Fruit fly (Drosophila melanogaster) whole organism, prepupa: ENCODE measurements around the gene Cyp4d21.

ENCODE experiments used
- Blimp-1 ChIP-seq: fragments of 200-800 bp; sonication (Bioruptor generic); optimal IDR thresholded peaks from 3 replicates; lab custom pipeline; 2017; ENCODE audit warnings: missing biosample characterization, missing genetic modification characterization, mild to moderate bottlenecking, moderate library complexity, missing genetic modification reagents
- CG10631 ChIP-seq: fragments of 200-800 bp; sonication (Bioruptor generic); optimal IDR thresholded peaks from 2 replicates; lab custom pipeline; 2016; ENCODE audit warnings: missing biosample characterization, missing genetic modification characterization
- CG10669 ChIP-seq: fragments of 200-800 bp; sonication (Bioruptor generic); optimal IDR thresholded peaks from 3 replicates; lab custom pipeline; 2018; ENCODE audit warnings: missing biosample characterization, mild to moderate bottlenecking, missing genetic modification characterization, moderate library complexity
- CG11294 ChIP-seq: fragments of 200-800 bp; sonication (Bioruptor generic); IDR thresholded peaks from 2 replicates; pipeline ENCODE4 v1.3.6; 2022; ENCODE audit warnings: missing biosample characterization, missing genetic modification characterization
- CG11762 ChIP-seq: fragments of 200-800 bp; sonication (Bioruptor generic); optimal IDR thresholded peaks from 3 replicates; lab custom pipeline; 2016; ENCODE audit warnings: missing biosample characterization, missing genetic modification characterization; ENCODE audit not compliant: insufficient read depth
- CG11902 ChIP-seq: fragments of 200-800 bp; sonication (Bioruptor generic); optimal IDR thresholded peaks from 3 replicates; lab custom pipeline; 2016; ENCODE audit warnings: missing biosample characterization, missing genetic modification characterization
- CG15336 ChIP-seq: fragments of 200-800 bp; sonication (Bioruptor generic); IDR thresholded peaks from 2 replicates; pipeline ENCODE4 v1.3.6; 2022; ENCODE audit warnings: missing biosample characterization, missing genetic modification characterization
- CG1621 ChIP-seq: fragments of 200-800 bp; sonication (Bioruptor generic); optimal IDR thresholded peaks from 3 replicates; lab custom pipeline; 2018; ENCODE audit warnings: missing biosample characterization, mild to moderate bottlenecking, missing genetic modification characterization
- CG31627 ChIP-seq: fragments of 200-800 bp; sonication (Bioruptor generic); optimal IDR thresholded peaks from 3 replicates; lab custom pipeline; 2016; ENCODE audit warnings: missing biosample characterization, missing genetic modification characterization
- CG32006 ChIP-seq: fragments of 200-800 bp; sonication (Bioruptor generic); optimal IDR thresholded peaks from 3 replicates; lab custom pipeline; 2017; ENCODE audit warnings: missing biosample characterization, mild to moderate bottlenecking, missing genetic modification characterization
- CG34406 ChIP-seq: fragments of 200-800 bp; sonication (Bioruptor generic); optimal IDR thresholded peaks from 3 replicates; lab custom pipeline; 2016; ENCODE audit warnings: missing biosample characterization, missing genetic modification characterization
- CG3919 ChIP-seq: fragments of 200-800 bp; sonication (Bioruptor generic); optimal IDR thresholded peaks from 3 replicates; lab custom pipeline; 2016; ENCODE audit warnings: missing biosample characterization, missing genetic modification characterization
- CG4318 ChIP-seq: fragments of 200-800 bp; sonication (Bioruptor generic); optimal IDR thresholded peaks from 3 replicates; lab custom pipeline; 2017; ENCODE audit warnings: missing biosample characterization, mild to moderate bottlenecking, missing genetic modification characterization
- CG6163 ChIP-seq: fragments of 200-800 bp; sonication (Bioruptor generic); IDR thresholded peaks from 3 replicates; pipeline ENCODE4 v1.3.6; 2022; ENCODE audit warnings: missing biosample characterization, missing genetic modification characterization
- CG6276 ChIP-seq: fragments of 200-800 bp; sonication (Bioruptor generic); optimal IDR thresholded peaks from 2 replicates; lab custom pipeline; 2017; ENCODE audit warnings: missing biosample characterization, mild to moderate bottlenecking, missing genetic modification characterization
- CG6808 ChIP-seq: fragments of 200-800 bp; sonication (Bioruptor generic); optimal IDR thresholded peaks from 3 replicates; lab custom pipeline; 2017; ENCODE audit warnings: missing biosample characterization, missing genetic modification characterization, mild to moderate bottlenecking, moderate library complexity, missing genetic modification reagents
- CG6854 ChIP-seq: fragments of 200-800 bp; sonication (Bioruptor generic); optimal IDR thresholded peaks from 2 replicates; lab custom pipeline; 2017; ENCODE audit warnings: missing biosample characterization, mild to moderate bottlenecking, missing genetic modification characterization
- CG7368 ChIP-seq: fragments of 200-800 bp; sonication (Bioruptor generic); optimal IDR thresholded peaks from 3 replicates; lab custom pipeline; 2016; ENCODE audit warnings: missing biosample characterization, missing genetic modification characterization
- CG8119 ChIP-seq: fragments of 200-800 bp; sonication (Bioruptor generic); IDR thresholded peaks from 3 replicates; pipeline ENCODE4 v1.3.6; 2022; ENCODE audit warnings: missing biosample characterization, missing genetic modification characterization
- CG8319 ChIP-seq: fragments of 200-800 bp; sonication (Bioruptor generic); optimal IDR thresholded peaks from 3 replicates; lab custom pipeline; 2016; ENCODE audit warnings: missing biosample characterization, missing genetic modification characterization
- CG8632 ChIP-seq: fragments of 200-800 bp; sonication (Bioruptor generic); optimal IDR thresholded peaks from 3 replicates; lab custom pipeline; 2016; ENCODE audit warnings: missing biosample characterization, missing genetic modification characterization
- CG9139 ChIP-seq: fragments of 200-800 bp; sonication (Bioruptor generic); optimal IDR thresholded peaks from 3 replicates; lab custom pipeline; 2017; ENCODE audit warnings: missing biosample characterization, mild to moderate bottlenecking, missing genetic modification characterization
- Eip78C ChIP-seq: fragments of 200-800 bp; sonication (Bioruptor generic); peaks from one replicate; lab custom pipeline; 2016; ENCODE audit warnings: missing biosample characterization, missing genetic modification characterization
- Eip93F ChIP-seq: fragments of 200-800 bp; sonication (Bioruptor generic); optimal IDR thresholded peaks from 2 replicates; lab custom pipeline; 2016; ENCODE audit warnings: missing biosample characterization, mild to moderate bottlenecking, missing genetic modification characterization
- Ets21C ChIP-seq: fragments of 200-800 bp; sonication (Bioruptor generic); optimal IDR thresholded peaks from 3 replicates; lab custom pipeline; 2016; ENCODE audit warnings: missing biosample characterization, missing genetic modification characterization
- Ets96B ChIP-seq: fragments of 200-800 bp; optimal IDR thresholded peaks from 2 replicates; lab custom pipeline; 2019; ENCODE audit warnings: missing biosample characterization, mild to moderate bottlenecking, missing genetic modification characterization, moderate library complexity
- Hr38 ChIP-seq: sonication (Bioruptor generic); optimal IDR thresholded peaks from 2 replicates; lab custom pipeline; 2016; ENCODE audit warnings: missing biosample characterization, missing genetic modification characterization
- Hr4 ChIP-seq: fragments of 200-800 bp; sonication (Bioruptor generic); optimal IDR thresholded peaks from 3 replicates; lab custom pipeline; 2016; ENCODE audit warnings: missing biosample characterization, missing genetic modification characterization
- Lpt ChIP-seq: fragments of 200-800 bp; sonication (Bioruptor generic); optimal IDR thresholded peaks from 3 replicates; lab custom pipeline; 2016; ENCODE audit warnings: missing biosample characterization, missing genetic modification characterization
- Met ChIP-seq: fragments of 200-800 bp; sonication (Bioruptor generic); optimal IDR thresholded peaks from 3 replicates; lab custom pipeline; 2016; ENCODE audit warnings: missing biosample characterization, missing genetic modification characterization
- OdsH ChIP-seq: fragments of 200-800 bp; sonication (Bioruptor generic); optimal IDR thresholded peaks from 3 replicates; lab custom pipeline; 2016; ENCODE audit warnings: missing biosample characterization, missing genetic modification characterization
- Smox ChIP-seq: fragments of 200-800 bp; sonication (Bioruptor generic); optimal IDR thresholded peaks from 3 replicates; lab custom pipeline; 2016; ENCODE audit warnings: missing biosample characterization, missing genetic modification characterization
- Sox102F ChIP-seq: fragments of 200-800 bp; sonication (Bioruptor generic); optimal IDR thresholded peaks from 2 replicates; lab custom pipeline; 2016; ENCODE audit warnings: missing biosample characterization, mild to moderate bottlenecking, missing genetic modification characterization
- Sox14 ChIP-seq: fragments of 200-800 bp; sonication (Bioruptor generic); optimal IDR thresholded peaks from 3 replicates; lab custom pipeline; 2016; ENCODE audit warnings: missing biosample characterization, missing genetic modification characterization
- Sox15 ChIP-seq: fragments of 200-800 bp; sonication (Bioruptor generic); optimal IDR thresholded peaks from 3 replicates; lab custom pipeline; 2016; ENCODE audit warnings: missing biosample characterization, missing genetic modification characterization
- acj6 ChIP-seq: fragments of 200-800 bp; sonication (Bioruptor generic); optimal IDR thresholded peaks from 3 replicates; lab custom pipeline; 2016; ENCODE audit warnings: missing biosample characterization, missing genetic modification characterization
- cyc ChIP-seq: fragments of 200-800 bp; sonication (Bioruptor generic); optimal IDR thresholded peaks from 3 replicates; lab custom pipeline; 2016; ENCODE audit warnings: missing biosample characterization, missing genetic modification characterization
- dac ChIP-seq: fragments of 200-800 bp; sonication (Bioruptor generic); optimal IDR thresholded peaks from 2 replicates; lab custom pipeline; 2017; ENCODE audit warnings: missing biosample characterization, mild to moderate bottlenecking, missing genetic modification characterization
- dsx ChIP-seq: fragments of 200-800 bp; optimal IDR thresholded peaks from 3 replicates; lab custom pipeline; 2019; ENCODE audit warnings: missing biosample characterization, mild to moderate bottlenecking, missing genetic modification characterization, moderate library complexity; ENCODE audit not compliant: poor library complexity, severe bottlenecking
- eg ChIP-seq: fragments of 200-800 bp; sonication (Bioruptor generic); IDR thresholded peaks from 3 replicates; pipeline ENCODE4 v1.3.6; 2022; ENCODE audit warnings: missing biosample characterization, missing genetic modification characterization
- fd59A ChIP-seq: fragments of 200-800 bp; sonication (Bioruptor generic); optimal IDR thresholded peaks from 2 replicates; lab custom pipeline; 2017; ENCODE audit warnings: missing biosample characterization, mild to moderate bottlenecking, missing genetic modification characterization, missing genetic modification reagents
- fd85E ChIP-seq: fragments of 200-800 bp; sonication (Bioruptor generic); optimal IDR thresholded peaks from 3 replicates; lab custom pipeline; 2016; ENCODE audit warnings: missing biosample characterization, missing genetic modification characterization
- fkh ChIP-seq: fragments of 200-800 bp; sonication (Bioruptor generic); optimal IDR thresholded peaks from 3 replicates; lab custom pipeline; 2017; ENCODE audit warnings: missing biosample characterization, mild to moderate bottlenecking, missing genetic modification characterization, moderate library complexity
- lz ChIP-seq: fragments of 200-800 bp; sonication (Bioruptor generic); optimal IDR thresholded peaks from 3 replicates; lab custom pipeline; 2016; ENCODE audit warnings: missing biosample characterization, missing genetic modification characterization
- net ChIP-seq: fragments of 200-800 bp; sonication (Bioruptor generic); optimal IDR thresholded peaks from 3 replicates; lab custom pipeline; 2016; ENCODE audit warnings: missing biosample characterization, missing genetic modification characterization
- salr ChIP-seq, 2 experiments: fragments of 200-800 bp; sonication (Bioruptor generic); optimal IDR thresholded peaks; 3 replicates each; lab custom pipeline; 2016 to 2018; ENCODE audit warnings: missing biosample characterization in 2 of 2, missing genetic modification characterization in 2 of 2, mild to moderate bottlenecking in 1 of 2
- spab ChIP-seq: fragments of 200-800 bp; sonication (Bioruptor generic); optimal IDR thresholded peaks from 2 replicates; lab custom pipeline; 2017; ENCODE audit warnings: missing biosample characterization, mild to moderate bottlenecking, missing genetic modification characterization, missing genetic modification reagents
- ss ChIP-seq, 2 experiments: fragments of 200-800 bp; sonication (Bioruptor generic); optimal IDR thresholded peaks; 2 replicates in 1 of 2; 3 replicates in 1 of 2; lab custom pipeline; 2017 to 2018; ENCODE audit warnings: mild to moderate bottlenecking in 2 of 2, missing biosample characterization in 2 of 2, missing genetic modification characterization in 2 of 2, moderate library complexity in 1 of 2
- svp ChIP-seq: fragments of 200-800 bp; sonication (Bioruptor generic); peaks from one replicate; lab custom pipeline; 2016; ENCODE audit warnings: missing biosample characterization, missing genetic modification characterization
- topi ChIP-seq: fragments of 200-800 bp; sonication (Bioruptor generic); optimal IDR thresholded peaks from 3 replicates; lab custom pipeline; 2016; ENCODE audit warnings: missing biosample characterization, missing genetic modification characterization
- vri ChIP-seq: fragments of 200-800 bp; sonication (Bioruptor generic); optimal IDR thresholded peaks from 3 replicates; lab custom pipeline; 2016; ENCODE audit warnings: missing biosample characterization, mild to moderate bottlenecking, missing genetic modification characterization

Cyp4d21 gene

DNA sequence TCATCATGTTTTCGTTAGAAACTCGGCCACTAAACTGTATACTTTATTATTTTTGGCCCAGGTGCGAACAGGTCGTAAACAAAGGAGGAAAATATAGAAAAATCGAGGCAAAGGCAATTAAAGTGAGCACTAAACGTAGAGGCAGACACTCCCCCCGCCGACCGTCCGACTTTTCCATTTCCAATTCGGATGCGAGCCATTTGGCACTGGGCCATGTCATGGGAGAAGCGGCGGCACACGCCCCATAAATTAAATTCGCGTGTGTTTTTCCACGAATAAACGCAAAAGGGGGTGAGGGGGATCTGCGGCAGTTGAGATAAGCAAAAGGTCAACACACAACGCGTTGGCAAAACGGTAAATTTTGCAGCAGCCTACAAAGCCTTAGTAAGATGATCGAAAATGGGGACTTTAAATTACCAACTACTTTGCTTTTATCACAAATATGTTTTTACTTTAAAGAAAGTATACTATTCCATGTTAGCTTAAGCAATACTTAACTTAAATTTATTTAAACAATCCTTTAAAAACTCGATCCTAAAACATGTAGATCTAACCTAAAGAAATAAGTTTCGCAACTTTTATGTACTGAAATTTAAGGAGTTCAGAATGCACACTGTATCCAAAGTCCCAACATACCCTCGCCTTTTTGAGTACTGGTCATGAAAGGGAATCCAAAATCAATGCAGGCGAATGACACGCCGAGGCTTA, 32.4 kb upstream of the Cyp4d21 start:
- TF ChIP-seq salr (GFP tag; optimal IDR thresholded peaks at IDR 0.05; lab: Kevin White, UChicago) (no peak), ss (GFP tag; optimal IDR thresholded peaks at IDR 0.05; lab: Kevin White, UChicago) (no peak), fd85E (GFP tag; lab: Kevin White, UChicago) (no peak), Sox102F (GFP tag; lab: Kevin White, UChicago) (peak; percentile 34), CG11762 (GFP tag; lab: Kevin White, UChicago) (no peak), spab (GFP tag; lab: Kevin White, UChicago) (no peak), CG34406 (peak; percentile 48), vri (no peak), Met (GFP tag; lab: Kevin White, UChicago) (peak; percentile 73), CG6276 (GFP tag; lab: Kevin White, UChicago) (no peak), eg (GFP tag; lab: Robert Waterston, UW) (no peak; the same call in 2 of the 3 replicates), CG10669 (no peak), CG10631 (peak; percentile 19), fd59A (GFP tag; lab: Kevin White, UChicago) (no peak), Blimp-1 (GFP tag; lab: Kevin White, UChicago) (no peak), net (GFP tag; lab: Kevin White, UChicago) (no peak), CG4318 (no peak), Hr38 (GFP tag; lab: Kevin White, UChicago) (no peak), fkh (GFP tag; lab: Kevin White, UChicago) (no peak), Eip93F (no peak), CG8319 (no peak), Eip78C (GFP tag; lab: Kevin White, UChicago) (peak; percentile 53), CG8632 (GFP tag; lab: Kevin White, UChicago) (peak; percentile 37), CG6854 (GFP tag; lab: Kevin White, UChicago) (no peak), CG6808 (GFP tag; lab: Kevin White, UChicago) (no peak), CG11294 (GFP tag; lab: Robert Waterston, UW) (no peak), OdsH (GFP tag; lab: Kevin White, UChicago) (peak; percentile 34), Sox15 (GFP tag; lab: Kevin White, UChicago) (peak; percentile 0), CG6163 (GFP tag; lab: Robert Waterston, UW) (0 out of 3 replicates have a peak, but pooled peaks have one; percentile 23), CG31627 (GFP tag; lab: Kevin White, UChicago) (peak; percentile 73), CG32006 (GFP tag; lab: Kevin White, UChicago) (peak; percentile 46), dsx (GFP tag; lab: Kevin White, UChicago) (no peak), CG3919 (GFP tag; lab: Kevin White, UChicago) (peak; percentile 32), topi (GFP tag; lab: Kevin White, UChicago) (peak; percentile 62), CG1621 (tag; lab: Kevin White, UChicago) (no peak), Hr4 (peak; percentile 21), Sox14 (GFP tag; lab: Kevin White, UChicago) (peak; percentile 24), Smox (GFP tag; lab: Kevin White, UChicago) (peak; percentile 64), Lpt (GFP tag; lab: Kevin White, UChicago) (no peak), acj6 (GFP tag; lab: Kevin White, UChicago) (peak; percentile 50), CG15336 (GFP tag; lab: Robert Waterston, UW) (no peak), dac (GFP tag; lab: Kevin White, UChicago) (no peak), CG7368 (GFP tag; lab: Kevin White, UChicago) (no peak), CG9139 (no peak), lz (GFP tag; lab: Kevin White, UChicago) (peak; percentile 37), Ets21C (GFP tag; lab: Kevin White, UChicago) (peak; percentile 38), CG11902 (GFP tag; lab: Kevin White, UChicago) (peak; percentile 56), CG8119 (GFP tag; lab: Robert Waterston, UW) (no peak), svp (no peak), Ets96B (peak; percentile 46), cyc (peak; percentile 67)
